Fruit fly (Drosophila melanogaster) whole organism, embryonic: Measurements from ENCODE around the gene Psn.

ENCODE experiments used
- Atf-2 ChIP-seq: fragments of 200-800 bp; sonication (Bioruptor generic); optimal IDR thresholded peaks from 2 replicates; lab custom pipeline; 2016; ENCODE audit warnings: missing biosample characterization, missing genetic modification characterization
- B-H2 ChIP-seq: fragments of 200-800 bp; sonication (Bioruptor generic); optimal IDR thresholded peaks from 2 replicates; lab custom pipeline; 2018; ENCODE audit warnings: missing biosample characterization, mild to moderate bottlenecking, missing genetic modification characterization
- Bdp1 ChIP-seq: fragments of 200-800 bp; sonication (Bioruptor generic); optimal IDR thresholded peaks from 3 replicates; lab custom pipeline; 2016; ENCODE audit warnings: missing biosample characterization, missing genetic modification characterization
- CG10321 ChIP-seq: fragments of 200-800 bp; sonication (Bioruptor generic); IDR thresholded peaks from 2 replicates; pipeline ENCODE4 v1.3.6; 2022; ENCODE audit warnings: missing biosample characterization, missing genetic modification characterization
- CG13624 ChIP-seq: fragments of 200-800 bp; sonication (Bioruptor generic); optimal IDR thresholded peaks from 2 replicates; lab custom pipeline; 2016; ENCODE audit warnings: missing biosample characterization, missing genetic modification characterization
- CG13775 ChIP-seq: fragments of 200-800 bp; sonication (Bioruptor generic); optimal IDR thresholded peaks from 3 replicates; lab custom pipeline; 2017; ENCODE audit warnings: missing biosample characterization, mild to moderate bottlenecking, missing genetic modification characterization
- CG15269 ChIP-seq: fragments of 200-800 bp; sonication (Bioruptor generic); optimal IDR thresholded peaks from 2 replicates; lab custom pipeline; 2018; ENCODE audit warnings: missing biosample characterization, mild to moderate bottlenecking, missing genetic modification characterization, moderate library complexity
- CG15514 ChIP-seq: fragments of 200-800 bp; sonication (Bioruptor generic); optimal IDR thresholded peaks from 3 replicates; lab custom pipeline; 2017; ENCODE audit warnings: missing biosample characterization, missing genetic modification characterization, mild to moderate bottlenecking, moderate library complexity, missing genetic modification reagents
- CG18476 ChIP-seq: fragments of 200-800 bp; sonication (Bioruptor generic); optimal IDR thresholded peaks from 2 replicates; lab custom pipeline; 2016; ENCODE audit warnings: missing biosample characterization, mild to moderate bottlenecking, missing genetic modification characterization
- CG2875 ChIP-seq: fragments of 200-800 bp; sonication (Bioruptor generic); optimal IDR thresholded peaks from 2 replicates; lab custom pipeline; 2017; ENCODE audit warnings: missing biosample characterization, mild to moderate bottlenecking, missing genetic modification characterization, missing genetic modification reagents
- CG31365 ChIP-seq: fragments of 200-800 bp; sonication (Bioruptor generic); optimal IDR thresholded peaks from 2 replicates; lab custom pipeline; 2018; ENCODE audit warnings: missing biosample characterization, mild to moderate bottlenecking, missing genetic modification characterization
- CG3281 ChIP-seq: fragments of 200-800 bp; sonication (Bioruptor generic); optimal IDR thresholded peaks from 3 replicates; lab custom pipeline; 2017; ENCODE audit warnings: missing biosample characterization, mild to moderate bottlenecking, missing genetic modification characterization
- CG34376 ChIP-seq: fragments of 200-800 bp; sonication (Bioruptor generic); optimal IDR thresholded peaks from 2 replicates; lab custom pipeline; 2018; ENCODE audit warnings: missing biosample characterization, mild to moderate bottlenecking, missing genetic modification characterization
- CG4404 ChIP-seq: fragments of 200-800 bp; sonication (Bioruptor generic); IDR thresholded peaks from 2 replicates; pipeline ENCODE4 v1.3.6; 2022; ENCODE audit warnings: missing biosample characterization, missing genetic modification characterization
- CG7357 ChIP-seq: fragments of 200-800 bp; sonication (Bioruptor generic); IDR thresholded peaks from 3 replicates; pipeline ENCODE4 v1.3.6; 2022; ENCODE audit warnings: missing biosample characterization, missing genetic modification characterization
- CG9215 ChIP-seq: fragments of 200-800 bp; sonication (Bioruptor generic); IDR thresholded peaks from 2 replicates; pipeline ENCODE4 v1.3.6; 2022; ENCODE audit warnings: missing biosample characterization, missing genetic modification characterization
- CG9609 ChIP-seq: fragments of 200-800 bp; sonication (Bioruptor generic); optimal IDR thresholded peaks from 3 replicates; lab custom pipeline; 2016; ENCODE audit warnings: missing biosample characterization, missing genetic modification characterization
- D19B ChIP-seq: fragments of 200-800 bp; sonication (Bioruptor generic); optimal IDR thresholded peaks from 2 replicates; lab custom pipeline; 2017; ENCODE audit warnings: missing biosample characterization, mild to moderate bottlenecking, missing genetic modification characterization
- Dip3 ChIP-seq: fragments of 200-800 bp; sonication (Bioruptor generic); optimal IDR thresholded peaks from 3 replicates; lab custom pipeline; 2016; ENCODE audit warnings: missing biosample characterization, missing genetic modification characterization
- Doc2 ChIP-seq: fragments of 200-800 bp; sonication (Bioruptor generic); IDR thresholded peaks from 2 replicates; pipeline ENCODE4 v1.3.6; 2022; ENCODE audit warnings: missing biosample characterization, missing genetic modification characterization
- Doc3 ChIP-seq: fragments of 200-800 bp; sonication (Bioruptor generic); IDR thresholded peaks from 3 replicates; pipeline ENCODE4 v1.3.6; 2022; ENCODE audit warnings: missing biosample characterization, missing genetic modification characterization; ENCODE audit not compliant: partially characterized antibody
- Eip74EF ChIP-seq, 2 experiments: fragments of 200-800 bp in 1 of 2; fragments of >200 bp in 1 of 2; sonication (Bioruptor generic) in 1 of 2; optimal IDR thresholded peaks; 2 replicates each; lab custom pipeline; 2017 to 2019; ENCODE audit warnings: missing biosample characterization in 2 of 2, missing genetic modification characterization in 2 of 2, mild to moderate bottlenecking in 1 of 2, moderate library complexity in 1 of 2
- Fer2 ChIP-seq: fragments of 200-800 bp; sonication (Bioruptor generic); optimal IDR thresholded peaks from 2 replicates; lab custom pipeline; 2018; ENCODE audit warnings: missing biosample characterization, mild to moderate bottlenecking, missing genetic modification characterization, moderate library complexity
- Hmx ChIP-seq: fragments of 200-800 bp; sonication (Bioruptor generic); optimal IDR thresholded peaks from 2 replicates; lab custom pipeline; 2016; ENCODE audit warnings: missing biosample characterization, missing genetic modification characterization
- Max ChIP-seq: fragments of 200-800 bp; sonication (Bioruptor generic); optimal IDR thresholded peaks from 2 replicates; lab custom pipeline; 2016; ENCODE audit warnings: missing biosample characterization, mild to moderate bottlenecking, missing genetic modification characterization
- Med ChIP-seq: fragments of 200-800 bp; sonication (Bioruptor generic); peaks from one replicate; lab custom pipeline; 2016; ENCODE audit warnings: missing biosample characterization, missing genetic modification characterization, mild to moderate bottlenecking, inconsistent platforms, moderate library complexity
- Nf-YB ChIP-seq: fragments of 200-800 bp; sonication (Bioruptor generic); optimal IDR thresholded peaks from 3 replicates; lab custom pipeline; 2019; ENCODE audit warnings: missing biosample characterization, mild to moderate bottlenecking, missing genetic modification characterization, moderate library complexity
- Sry-β ChIP-seq: fragments of 200-800 bp; sonication (Bioruptor generic); optimal IDR thresholded peaks from 2 replicates; lab custom pipeline; 2018; ENCODE audit warnings: missing biosample characterization, mild to moderate bottlenecking, missing genetic modification characterization, moderate library complexity
- Vsx1 ChIP-seq: fragments of 200-800 bp; sonication (Bioruptor generic); optimal IDR thresholded peaks from 2 replicates; lab custom pipeline; 2017; ENCODE audit warnings: missing biosample characterization, mild to moderate bottlenecking, missing genetic modification characterization, missing genetic modification reagents
- abd-A ChIP-seq: fragments of 200-800 bp; sonication (Bioruptor generic); optimal IDR thresholded peaks from 3 replicates; lab custom pipeline; 2019; ENCODE audit warnings: missing biosample characterization, mild to moderate bottlenecking, missing genetic modification characterization, moderate library complexity
- ac ChIP-seq: fragments of 200-800 bp; sonication (Bioruptor generic); optimal IDR thresholded peaks from 3 replicates; lab custom pipeline; 2017; ENCODE audit warnings: missing biosample characterization, mild to moderate bottlenecking, missing genetic modification characterization
- dati ChIP-seq: fragments of 200-800 bp; sonication (Bioruptor generic); IDR thresholded peaks from 2 replicates; pipeline ENCODE4 v1.3.6; 2022; ENCODE audit warnings: missing biosample characterization, missing genetic modification characterization
- dimm ChIP-seq: fragments of 200-800 bp; sonication (Bioruptor generic); IDR thresholded peaks from 2 replicates; pipeline ENCODE4 v1.3.6; 2022; ENCODE audit warnings: missing biosample characterization, missing genetic modification characterization
- emc ChIP-seq: fragments of 200-800 bp; sonication (Bioruptor generic); optimal IDR thresholded peaks from 2 replicates; lab custom pipeline; 2016; ENCODE audit warnings: missing biosample characterization, missing genetic modification characterization
- ewg ChIP-seq: fragments of 200-800 bp; sonication (Bioruptor generic); optimal IDR thresholded peaks from 3 replicates; lab custom pipeline; 2017; ENCODE audit warnings: mild to moderate bottlenecking, missing biosample characterization, missing genetic modification reagents, missing genetic modification characterization
- fd64A ChIP-seq: fragments of 200-800 bp; sonication (Bioruptor generic); optimal IDR thresholded peaks from 3 replicates; lab custom pipeline; 2018; ENCODE audit warnings: missing biosample characterization, mild to moderate bottlenecking, missing genetic modification characterization
- gsb-n ChIP-seq: fragments of 200-800 bp; sonication (Bioruptor generic); optimal IDR thresholded peaks from 3 replicates; lab custom pipeline; 2018; ENCODE audit warnings: missing biosample characterization, mild to moderate bottlenecking, missing genetic modification characterization
- ham ChIP-seq: fragments of 200-800 bp; sonication (Bioruptor generic); IDR thresholded peaks from 2 replicates; pipeline ENCODE4 v1.3.6; 2022; ENCODE audit warnings: missing biosample characterization, missing genetic modification characterization
- ken ChIP-seq: fragments of 200-800 bp; sonication (Bioruptor generic); IDR thresholded peaks from 3 replicates; pipeline ENCODE4 v1.3.6; 2022; ENCODE audit warnings: missing biosample characterization, missing genetic modification characterization
- klu ChIP-seq: fragments of 200-800 bp; sonication (Bioruptor generic); IDR thresholded peaks from 2 replicates; pipeline ENCODE4 v1.3.6; 2022; ENCODE audit warnings: missing biosample characterization, missing genetic modification characterization
- lola ChIP-seq, 3 experiments: fragments of >200 bp in 2 of 3; fragments of 200-800 bp in 1 of 3; sonication (Bioruptor generic) in 1 of 3; optimal IDR thresholded peaks; 2 replicates each; lab custom pipeline; 2017 to 2019; ENCODE audit warnings: missing biosample characterization in 3 of 3, missing genetic modification characterization in 3 of 3, mild to moderate bottlenecking in 1 of 3, moderate library complexity in 1 of 3
- pfk ChIP-seq: fragments of 200-800 bp; sonication (Bioruptor generic); optimal IDR thresholded peaks from 2 replicates; lab custom pipeline; 2018; ENCODE audit warnings: missing biosample characterization, mild to moderate bottlenecking, missing genetic modification characterization, moderate library complexity
- ranshi ChIP-seq: fragments of 200-800 bp; sonication (Bioruptor generic); IDR thresholded peaks from 2 replicates; pipeline ENCODE4 v1.3.6; 2022; ENCODE audit warnings: missing biosample characterization, missing genetic modification characterization
- rib ChIP-seq: fragments of 200-800 bp; sonication (Bioruptor generic); IDR thresholded peaks from 2 replicates; pipeline ENCODE4 v1.3.6; 2022; ENCODE audit warnings: missing biosample characterization, missing genetic modification characterization
- sim ChIP-seq: fragments of 200-800 bp; sonication (Bioruptor generic); IDR thresholded peaks from 2 replicates; pipeline ENCODE4 v1.3.6; 2022; ENCODE audit warnings: missing biosample characterization, missing genetic modification characterization
- slbo ChIP-seq: fragments of 200-800 bp; sonication (Bioruptor generic); IDR thresholded peaks from 2 replicates; pipeline ENCODE4 v1.3.6; 2022; ENCODE audit warnings: missing biosample characterization, missing genetic modification characterization
- tio ChIP-seq: fragments of 200-800 bp; sonication (Bioruptor generic); optimal IDR thresholded peaks from 2 replicates; lab custom pipeline; 2017; ENCODE audit warnings: missing biosample characterization, missing genetic modification characterization, inconsistent platforms
- tx ChIP-seq: fragments of 200-800 bp; sonication (Bioruptor generic); optimal IDR thresholded peaks from 2 replicates; lab custom pipeline; 2016; ENCODE audit warnings: missing biosample characterization, missing genetic modification characterization
- vnd ChIP-seq: fragments of 200-800 bp; sonication (Bioruptor generic); IDR thresholded peaks from 3 replicates; pipeline ENCODE4 v1.3.6; 2022; ENCODE audit warnings: missing biosample characterization, missing genetic modification characterization; ENCODE audit not compliant: partially characterized antibody

Gene Psn

dm6 chr3L:20395257-20395909 is 36.9 kb upstream of the Psn start (continued):
- TF ChIP-seq Bdp1 (GFP tag; lab: Kevin White, UChicago) (no peak), CG18476 (peak; percentile 31), lola (GFP tag; optimal IDR thresholded peaks at IDR 0.05; lab: Kevin White, UChicago) (no peak), CG31365 (tag; lab: Kevin White, UChicago) (no peak), CG13775 (GFP tag; lab: Kevin White, UChicago) (peak; percentile 37), CG3281 (peak; percentile 62), Hmx (no peak), ken (GFP tag; lab: Robert Waterston, UW) (0 out of 3 replicates have a peak, but pooled peaks have one; percentile 3), CG15514 (GFP tag; lab: Kevin White, UChicago) (peak; percentile 38), Atf-2 (GFP tag; lab: Kevin White, UChicago) (peak; percentile 29), klu (GFP tag; lab: Robert Waterston, UW) (no peak), gsb-n (tag; lab: Kevin White, UChicago) (no peak), dimm (no peak), Dip3 (GFP tag; lab: Kevin White, UChicago) (peak; percentile 80), CG13624 (GFP tag; lab: Kevin White, UChicago) (peak; percentile 85), Fer2 (tag; lab: Kevin White, UChicago) (no peak), ranshi (GFP tag; lab: Robert Waterston, UW) (0 out of 2 replicates have a peak, but pooled peaks have one; percentile 41), tx (GFP tag; lab: Kevin White, UChicago) (no peak), Med (peak; percentile 87), D19B (GFP tag; lab: Kevin White, UChicago) (peak; percentile 99), CG9609 (GFP tag; lab: Kevin White, UChicago) (no peak), CG2875 (GFP tag; lab: Kevin White, UChicago) (no peak), vnd (GFP tag; lab: Robert Waterston, UW) (peak; percentile 28; the same call in 1 of the 3 replicates), CG7357 (GFP tag; lab: Robert Waterston, UW) (no peak), CG10321 (GFP tag; lab: Robert Waterston, UW) (no peak), abd-A (tag; lab: Kevin White, UChicago) (no peak), CG4404 (GFP tag; lab: Robert Waterston, UW) (no peak), rib (no peak), dati (GFP tag; lab: Robert Waterston, UW) (no peak), CG9215 (GFP tag; lab: Robert Waterston, UW) (peak; percentile 38), CG15269 (tag; lab: Kevin White, UChicago) (peak; percentile 55), Nf-YB (GFP tag; lab: Kevin White, UChicago) (no peak), fd64A (no peak), Max (GFP tag; lab: Kevin White, UChicago) (peak; percentile 47), CG34376 (GFP tag; lab: Kevin White, UChicago) (peak; percentile 82), ac (GFP tag; lab: Kevin White, UChicago) (no peak), Sry-β (GFP tag; lab: Kevin White, UChicago) (no peak), Vsx1 (no peak), ham (no peak), pfk (peak; percentile 58), tio (GFP tag; lab: Kevin White, UChicago) (peak; percentile 24), emc (peak; percentile 56), sim (GFP tag; lab: Robert Waterston, UW) (no peak), Eip74EF (GFP tag; optimal IDR thresholded peaks at IDR 0.05; lab: Kevin White, UChicago) (no peak), Doc3 (GFP tag; lab: Robert Waterston, UW) (no peak), slbo (GFP tag; lab: Robert Waterston, UW) (peak; percentile 69), ewg (no peak), B-H2 (GFP tag; lab: Kevin White, UChicago) (peak; percentile 75), Doc2 (GFP tag; lab: Robert Waterston, UW) (no peak)
